ENCODE assay signal across 2 fruit fly cellular contexts in genomic region chr3L:15563851-15564106, dm6.
TF ChIP-seq lines count a peak whose summit lies in the region.

No protein-coding gene starts in this region.

- TF ChIP-seq CTCF in whole organism, embryonic (GFP tag; optimal IDR thresholded peaks at IDR 0.05; lab: Kevin White, UChicago): no peak

TF ChIP-seq in whole organism, adult, 20 proteins besides CTCF, POLR2A, EP300 and RAD21:
- no peak for TF ChIP-seq Crg-1 (GFP tag; optimal IDR thresholded peaks at IDR 0.05; lab: Kevin White, UChicago)
- TF ChIP-seq CG1620 (GFP tag; optimal IDR thresholded peaks at IDR 0.05; lab: Kevin White, UChicago): no peak
- no peak for TF ChIP-seq CG11617 (GFP tag; optimal IDR thresholded peaks at IDR 0.05; lab: Kevin White, UChicago)
- no peak for TF ChIP-seq bab1 (GFP tag; optimal IDR thresholded peaks at IDR 0.05; lab: Kevin White, UChicago)
- no peak for TF ChIP-seq pad (GFP tag; optimal IDR thresholded peaks at IDR 0.05; lab: Kevin White, UChicago)
- no peak for TF ChIP-seq CG5204 (GFP tag; optimal IDR thresholded peaks at IDR 0.05; lab: Kevin White, UChicago)
- peak; percentile 56 for TF ChIP-seq tj (GFP tag; optimal IDR thresholded peaks at IDR 0.05; lab: Kevin White, UChicago)
- TF ChIP-seq cnc (optimal IDR thresholded peaks at IDR 0.05; lab: Kevin White, UChicago): no peak
- no peak for TF ChIP-seq CG14711 (tag; optimal IDR thresholded peaks at IDR 0.05; lab: Kevin White, UChicago)

TF ChIP-seq in whole organism, embryonic, 481 proteins besides CTCF, POLR2A, EP300 and RAD21:
- TF ChIP-seq CG2120 (GFP tag; optimal IDR thresholded peaks at IDR 0.05; lab: Kevin White, UChicago): no peak
- TF ChIP-seq MESR4 (GFP tag; optimal IDR thresholded peaks at IDR 0.05; lab: Kevin White, UChicago): peak; percentile 6
- TF ChIP-seq Hey (tag; optimal IDR thresholded peaks at IDR 0.05; lab: Kevin White, UChicago): no peak
- TF ChIP-seq pfk (GFP tag; optimal IDR thresholded peaks at IDR 0.05; lab: Kevin White, UChicago): no peak
- no peak for TF ChIP-seq ttk (GFP tag; IDR thresholded peaks at IDR 0.05; lab: Robert Waterston, UW)
- 0 out of 3 replicates have a peak, but pooled peaks have one; percentile 4 for TF ChIP-seq CG34224 (GFP tag; IDR thresholded peaks at IDR 0.05; lab: Robert Waterston, UW; ENCODE audit: partially characterized antibody)
- TF ChIP-seq Pdp1 (GFP tag; optimal IDR thresholded peaks at IDR 0.05; lab: Kevin White, UChicago): peak in 1 of 2 experiments; percentile 95
TF ChIP-seq in whole organism, embryonic: peak in this region for 3.
